Fruit fly (Drosophila melanogaster) whole organism, wandering third instar larva: Measurements from ENCODE around the gene Nup153.

Source experiments
- Abd-B ChIP-seq: fragments of >200 bp; optimal IDR thresholded peaks from 2 replicates; lab custom pipeline; 2017; ENCODE audit warnings: missing biosample characterization, missing genetic modification characterization
- Hnf4 ChIP-seq: fragments of 200-800 bp; sonication (Bioruptor generic); optimal IDR thresholded peaks from 2 replicates; lab custom pipeline; 2016; ENCODE audit warnings: missing biosample characterization, mild to moderate bottlenecking, missing genetic modification characterization
- Hr78 ChIP-seq: fragments of >200 bp; optimal IDR thresholded peaks from 2 replicates; lab custom pipeline; 2017; ENCODE audit warnings: missing biosample characterization, missing genetic modification characterization
- Myc ChIP-seq: fragments of >200 bp; optimal IDR thresholded peaks from 2 replicates; lab custom pipeline; 2017
- brk ChIP-seq: fragments of 200-800 bp; sonication (Bioruptor generic); optimal IDR thresholded peaks from 2 replicates; lab custom pipeline; 2016; ENCODE audit warnings: missing biosample characterization, mild to moderate bottlenecking, missing genetic modification characterization
- fru ChIP-seq: fragments of 200-800 bp; sonication (Bioruptor generic); optimal IDR thresholded peaks from 3 replicates; lab custom pipeline; 2016; ENCODE audit warnings: missing biosample characterization, mild to moderate bottlenecking, missing genetic modification characterization
- pan ChIP-seq: fragments of >200 bp; optimal IDR thresholded peaks from 2 replicates; lab custom pipeline; 2017
- usp ChIP-seq: fragments of >200 bp; optimal IDR thresholded peaks from 2 replicates; lab custom pipeline; 2017; ENCODE audit warnings: missing biosample characterization, missing genetic modification characterization

- TF ChIP-seq pan (lab: Kevin White, UChicago) (no peak), Myc (lab: Kevin White, UChicago) (no peak), brk (GFP tag; lab: Kevin White, UChicago) (no peak), usp (GFP tag; lab: Kevin White, UChicago) (no peak), Abd-B (no peak), fru (GFP tag; lab: Kevin White, UChicago) (no peak), Hr78 (GFP tag; lab: Kevin White, UChicago) (no peak), Hnf4 (no peak)
Observed at dm6 chrX:16618724-16619123, 19.7 kb downstream of the Nup153 start.
